Worm (Caenorhabditis elegans) whole organism, L4 larva: Measurements from ENCODE around the gene lias-1.
A peak's percentile ranks its signal among the peaks of the same experiment; 100 is the strongest.

Source experiments
- F44E2.7 ChIP-seq: fragments of 200-800 bp; sonication (Bioruptor generic); IDR thresholded peaks from 2 replicates; pipeline ENCODE4 v2.1.2; 2022; ENCODE audit warnings: missing genetic modification characterization, missing compliant biosample characterization
- F49E8.2 ChIP-seq: sonication (generic microtip); optimal IDR thresholded peaks from 2 replicates; lab custom pipeline; 2016; ENCODE audit warnings: missing compliant biosample characterization, mild to moderate bottlenecking, missing genetic modification characterization, borderline replicate concordance
- Y48G9A.11 ChIP-seq: fragments of 200-800 bp; sonication (Bioruptor generic); IDR thresholded peaks from 2 replicates; pipeline ENCODE4 v1.3.6; 2022; ENCODE audit warnings: missing genetic modification reagents, missing genetic modification characterization, missing compliant biosample characterization
- Y75B8A.6 ChIP-seq: fragments of 200-800 bp; sonication (Bioruptor generic); IDR thresholded peaks from 2 replicates; pipeline ENCODE4 v1.3.6; 2022; ENCODE audit warnings: missing genetic modification reagents, missing genetic modification characterization, missing compliant biosample characterization
- aha-1 ChIP-seq: fragments of 150-350 bp; peaks from one replicate; lab custom pipeline; 2014; ENCODE audit warnings: missing biosample characterization, missing genetic modification characterization
- ama-1 ChIP-seq: fragments of 150-350 bp; optimal IDR thresholded peaks from 2 replicates; lab custom pipeline; 2014; ENCODE audit warnings: inconsistent platforms, mixed read lengths
- ceh-32 ChIP-seq: sonication (generic microtip); optimal IDR thresholded peaks from 2 replicates; lab custom pipeline; 2016; ENCODE audit warnings: mild to moderate bottlenecking, missing genetic modification characterization, missing compliant biosample characterization; ENCODE audit not compliant: poor library complexity
- ceh-44 ChIP-seq: fragments of 200-800 bp; sonication (Bioruptor generic); IDR thresholded peaks from 2 replicates; pipeline ENCODE4 v1.3.6; 2022; ENCODE audit warnings: missing genetic modification reagents, missing genetic modification characterization, missing compliant biosample characterization
- ctbp-1 ChIP-seq: fragments of 200-800 bp; sonication (Bioruptor generic); IDR thresholded peaks from 2 replicates; pipeline ENCODE4 v1.3.6; 2022; ENCODE audit warnings: missing genetic modification reagents, missing genetic modification characterization, missing compliant biosample characterization
- dmd-6 ChIP-seq: fragments of 200-800 bp; sonication (Bioruptor generic); IDR thresholded peaks from 2 replicates; pipeline ENCODE4 v1.3.6; 2022; ENCODE audit warnings: missing genetic modification reagents, missing genetic modification characterization, missing compliant biosample characterization
- dve-1 ChIP-seq: sonication (generic microtip); optimal IDR thresholded peaks from 2 replicates; lab custom pipeline; 2017; ENCODE audit warnings: antibody characterized with exemption, mild to moderate bottlenecking, missing genetic modification characterization, missing compliant biosample characterization; ENCODE audit not compliant: insufficient read depth
- egl-27 ChIP-seq: sonication (generic microtip); optimal IDR thresholded peaks from 3 replicates; lab custom pipeline; 2017; ENCODE audit warnings: missing biosample characterization, missing genetic modification reagents, missing genetic modification characterization
- fkh-10 ChIP-seq: fragments of 150-350 bp; optimal IDR thresholded peaks from 2 replicates; lab custom pipeline; 2014; ENCODE audit warnings: missing biosample characterization, missing genetic modification reagents, missing genetic modification characterization
- fos-1 ChIP-seq: fragments of 150-350 bp; optimal IDR thresholded peaks from 2 replicates; lab custom pipeline; 2014; ENCODE audit warnings: missing biosample characterization, missing genetic modification characterization
- hlh-11 ChIP-seq: fragments of 200-800 bp; sonication (Bioruptor generic); optimal IDR thresholded peaks from 2 replicates; lab custom pipeline; 2018; ENCODE audit warnings: mild to moderate bottlenecking, missing genetic modification characterization, missing compliant biosample characterization
- hlh-30 ChIP-seq: sonication (generic microtip); optimal IDR thresholded peaks from 2 replicates; lab custom pipeline; 2017; ENCODE audit warnings: antibody characterized with exemption, mild to moderate bottlenecking, missing genetic modification characterization, missing compliant biosample characterization; ENCODE audit not compliant: insufficient read depth
- lim-7 ChIP-seq: fragments of 200-800 bp; sonication (Bioruptor generic); IDR thresholded peaks from 2 replicates; pipeline ENCODE4 v1.3.6; 2022; ENCODE audit warnings: missing genetic modification characterization, missing compliant biosample characterization
- lin-13 ChIP-seq: fragments of 150-350 bp; optimal IDR thresholded peaks from 2 replicates; lab custom pipeline; 2014; ENCODE audit warnings: missing biosample characterization, missing genetic modification reagents, missing genetic modification characterization
- lin-15B ChIP-seq: fragments of 150-350 bp; sonication (generic microtip); optimal IDR thresholded peaks from 3 replicates; lab custom pipeline; 2014; ENCODE audit warnings: missing biosample characterization, missing genetic modification characterization
- lin-29 ChIP-seq: fragments of 200-800 bp; sonication (Bioruptor generic); IDR thresholded peaks from 2 replicates; pipeline ENCODE4 v1.3.6; 2022; ENCODE audit warnings: missing genetic modification reagents, missing genetic modification characterization, missing compliant biosample characterization
- lir-3 ChIP-seq: sonication (generic microtip); optimal IDR thresholded peaks from 2 replicates; lab custom pipeline; 2016; ENCODE audit warnings: mild to moderate bottlenecking, missing genetic modification characterization, missing compliant biosample characterization
- lsy-2 ChIP-seq, 2 experiments: fragments of 150-350 bp in 1 of 2; sonication (generic microtip) in 1 of 2; optimal IDR thresholded peaks; 2 replicates each; lab custom pipeline; 2014 to 2017; ENCODE audit warnings: missing biosample characterization in 2 of 2, missing genetic modification characterization in 2 of 2
- mep-1 ChIP-seq: fragments of 150-350 bp; sonication (generic microtip); optimal IDR thresholded peaks from 3 replicates; lab custom pipeline; 2014; ENCODE audit warnings: missing biosample characterization, missing genetic modification characterization
- mxl-3 ChIP-seq: fragments of 200-800 bp; sonication (Bioruptor generic); optimal IDR thresholded peaks from 2 replicates; lab custom pipeline; 2018; ENCODE audit warnings: mild to moderate bottlenecking, missing genetic modification characterization, missing compliant biosample characterization
- nhr-102 ChIP-seq: sonication (generic microtip); optimal IDR thresholded peaks from 2 replicates; lab custom pipeline; 2016; ENCODE audit warnings: mild to moderate bottlenecking, missing genetic modification characterization, moderate library complexity, missing compliant biosample characterization
- nhr-11 ChIP-seq: fragments of 150-350 bp; optimal IDR thresholded peaks from 2 replicates; lab custom pipeline; 2014; ENCODE audit warnings: missing biosample characterization, missing genetic modification characterization
- nhr-237 ChIP-seq: sonication (generic microtip); optimal IDR thresholded peaks from 2 replicates; lab custom pipeline; 2017; ENCODE audit warnings: missing biosample characterization, missing genetic modification characterization
- nhr-28 ChIP-seq: fragments of 150-350 bp; optimal IDR thresholded peaks from 2 replicates; lab custom pipeline; 2014; ENCODE audit warnings: missing biosample characterization, missing genetic modification characterization
- nhr-48 ChIP-seq: sonication (generic microtip); optimal IDR thresholded peaks from 2 replicates; lab custom pipeline; 2016; ENCODE audit warnings: mild to moderate bottlenecking, missing genetic modification characterization, missing compliant biosample characterization
- nhr-76 ChIP-seq: fragments of 150-350 bp; optimal IDR thresholded peaks from 2 replicates; lab custom pipeline; 2014; ENCODE audit warnings: missing biosample characterization, missing genetic modification characterization
- nhr-77 ChIP-seq: fragments of 150-350 bp; optimal IDR thresholded peaks from 2 replicates; lab custom pipeline; 2014; ENCODE audit warnings: missing biosample characterization, missing genetic modification characterization
- php-3 ChIP-seq: fragments of 200-800 bp; sonication (Bioruptor generic); IDR thresholded peaks from 2 replicates; pipeline ENCODE4 v1.3.6; 2022; ENCODE audit warnings: missing genetic modification reagents, missing genetic modification characterization, missing compliant biosample characterization
- saeg-2 ChIP-seq: fragments of 200-800 bp; sonication (Bioruptor generic); IDR thresholded peaks from 2 replicates; pipeline ENCODE4 v1.3.6; 2022; ENCODE audit warnings: missing genetic modification reagents, missing genetic modification characterization, missing compliant biosample characterization
- sdz-12 ChIP-seq: fragments of 200-800 bp; sonication (Bioruptor generic); optimal IDR thresholded peaks from 2 replicates; lab custom pipeline; 2018; ENCODE audit warnings: mild to moderate bottlenecking, missing genetic modification characterization, missing compliant biosample characterization
- set-16 ChIP-seq: fragments of 200-800 bp; sonication (Bioruptor generic); IDR thresholded peaks from 2 replicates; pipeline ENCODE4 v1.3.6; 2022; ENCODE audit warnings: missing genetic modification reagents, missing genetic modification characterization, missing compliant biosample characterization
- snpc-1.2 ChIP-seq: fragments of 200-800 bp; sonication (Bioruptor generic); IDR thresholded peaks from 2 replicates; pipeline ENCODE4 v1.3.6; 2022; ENCODE audit warnings: missing genetic modification reagents, missing genetic modification characterization, missing compliant biosample characterization
- snpc-4 ChIP-seq: fragments of 150-350 bp; optimal IDR thresholded peaks from 2 replicates; lab custom pipeline; 2014; ENCODE audit warnings: missing biosample characterization, missing genetic modification characterization
- tag-97 ChIP-seq: fragments of 200-800 bp; sonication (Bioruptor generic); IDR thresholded peaks from 2 replicates; pipeline ENCODE4 v1.3.6; 2022; ENCODE audit warnings: missing genetic modification characterization, missing compliant biosample characterization
- tra-1 ChIP-seq: fragments of 200-800 bp; sonication (Bioruptor generic); IDR thresholded peaks from 2 replicates; pipeline ENCODE4 v1.3.6; 2022; ENCODE audit warnings: missing genetic modification reagents, missing genetic modification characterization, missing compliant biosample characterization
- unc-130 ChIP-seq: sonication (generic microtip); optimal IDR thresholded peaks from 2 replicates; lab custom pipeline; 2016; ENCODE audit warnings: missing genetic modification reagents, missing genetic modification characterization, missing compliant biosample characterization
- unc-39 ChIP-seq: sonication (generic microtip); optimal IDR thresholded peaks from 2 replicates; lab custom pipeline; 2017; ENCODE audit warnings: missing biosample characterization, missing genetic modification characterization
- zag-1 ChIP-seq: fragments of 150-350 bp; optimal IDR thresholded peaks from 2 replicates; lab custom pipeline; 2014; ENCODE audit warnings: missing biosample characterization, missing genetic modification characterization
- zip-11 ChIP-seq: fragments of 200-800 bp; sonication (Bioruptor generic); IDR thresholded peaks from 2 replicates; pipeline ENCODE4 v1.3.6; 2022; ENCODE audit warnings: missing genetic modification characterization, missing compliant biosample characterization

Gene lias-1

ce11 chrIII:3488224-3488623, 16.7 kb downstream of the lias-1 start, which contains the start of gene C34C12.7:
Gene C34C12.7 (minus strand): TSS chrIII:3488341.
- TF ChIP-seq lir-3 (tag; lab: Kevin White, UChicago) (no peak), nhr-28 (peak; percentile 13), ama-1 (lab: Kevin White, UChicago) (no peak)

- TF ChIP-seq fkh-10 (GFP tag; lab: Kevin White, UChicago): no peak
- no peak for TF ChIP-seq unc-39 (tag; lab: Kevin White, UChicago)
- TF ChIP-seq Y75B8A.6 (GFP tag; lab: Robert Waterston, UW): no peak
- no peak for TF ChIP-seq lir-3 (tag; lab: Kevin White, UChicago)
- TF ChIP-seq set-16: no peak
- no peak for TF ChIP-seq nhr-237
- no peak for TF ChIP-seq zag-1
- no peak for TF ChIP-seq sdz-12
- TF ChIP-seq F49E8.2 (tag; lab: Kevin White, UChicago): no peak
These were observed 17.8 kb downstream of the lias-1 start for ce11 chrIII:3487133-3487532.

- no peak for TF ChIP-seq tag-97 (GFP tag; lab: Robert Waterston, UW)
- TF ChIP-seq nhr-237: no peak
- no peak for TF ChIP-seq php-3 (GFP tag; lab: Robert Waterston, UW)
- TF ChIP-seq nhr-102 (tag; lab: Kevin White, UChicago): no peak
- TF ChIP-seq lim-7: no peak
- TF ChIP-seq mxl-3 (GFP tag; lab: Kevin White, UChicago): no peak
- TF ChIP-seq nhr-77 (tag; lab: Kevin White, UChicago): no peak
- TF ChIP-seq zip-11 (GFP tag; lab: Robert Waterston, UW): no peak
- TF ChIP-seq ctbp-1: no peak
- peak; percentile 1 for TF ChIP-seq nhr-48
- TF ChIP-seq hlh-30: no peak
- no peak for TF ChIP-seq fos-1 (tag; lab: Kevin White, UChicago)
- TF ChIP-seq ceh-44 (GFP tag; lab: Robert Waterston, UW): no peak
- TF ChIP-seq unc-130 (GFP tag; lab: Kevin White, UChicago): no peak
- peak; percentile 21 for TF ChIP-seq dve-1 (tag; lab: Kevin White, UChicago)
- no peak for TF ChIP-seq lin-29
- no peak for TF ChIP-seq Y48G9A.11 (GFP tag; lab: Robert Waterston, UW)
- TF ChIP-seq saeg-2: no peak
- no peak for TF ChIP-seq lin-13
- TF ChIP-seq lsy-2 (tag; optimal IDR thresholded peaks at IDR 0.05; lab: Kevin White, UChicago): peak in 1 of 2 experiments; percentile 12
- TF ChIP-seq dmd-6: 0 out of 2 replicates have a peak, but pooled peaks have one; percentile 9
- TF ChIP-seq tra-1 (GFP tag; lab: Robert Waterston, UW): 0 out of 2 replicates have a peak, but pooled peaks have one; percentile 31
- TF ChIP-seq nhr-28: peak; percentile 71
- TF ChIP-seq F44E2.7 (GFP tag; lab: Robert Waterston, UW): no peak
- TF ChIP-seq snpc-1.2 (GFP tag; lab: Robert Waterston, UW): no peak
These were observed 18.8 kb downstream of the lias-1 start for ce11 chrIII:3486055-3486454.

ce11 chrIII:3484995-3485394, 19.9 kb downstream of the lias-1 start:
- no peak for TF ChIP-seq lim-7
- no peak for TF ChIP-seq nhr-76
- TF ChIP-seq unc-130 (GFP tag; lab: Kevin White, UChicago): no peak
- no peak for TF ChIP-seq zag-1
- no peak for TF ChIP-seq egl-27 (tag; lab: Kevin White, UChicago)
- peak; percentile 70 for TF ChIP-seq aha-1 (tag; lab: Kevin White, UChicago)
- TF ChIP-seq nhr-11 (tag; lab: Kevin White, UChicago): no peak
- TF ChIP-seq lin-15B (tag; lab: Kevin White, UChicago): no peak
- no peak for TF ChIP-seq hlh-11 (tag; lab: Kevin White, UChicago)
- no peak for TF ChIP-seq ceh-32
- TF ChIP-seq ceh-44 (GFP tag; lab: Robert Waterston, UW): 0 out of 2 replicates have a peak, but pooled peaks have one; percentile 28
- TF ChIP-seq snpc-4: no peak
- no peak for TF ChIP-seq mep-1
- TF ChIP-seq zip-11 (GFP tag; lab: Robert Waterston, UW): no peak
